Worm (Caenorhabditis elegans) whole organism, L4 larva: ENCODE results near the gene nsph-1.1.

Experiments
- F10B5.3 ChIP-seq: sonication (generic microtip); optimal IDR thresholded peaks from 2 replicates; lab custom pipeline; 2016; ENCODE audit warnings: mild to moderate bottlenecking, missing genetic modification characterization, missing compliant biosample characterization
- F37D6.2 ChIP-seq: sonication (generic microtip); optimal IDR thresholded peaks from 2 replicates; lab custom pipeline; 2016; ENCODE audit warnings: mild to moderate bottlenecking, missing genetic modification characterization, missing compliant biosample characterization
- T20F7.1 ChIP-seq: fragments of 200-800 bp; sonication (Bioruptor generic); optimal IDR thresholded peaks from 2 replicates; lab custom pipeline; 2018; ENCODE audit warnings: mild to moderate bottlenecking, missing genetic modification characterization, missing compliant biosample characterization
- T26A8.4 ChIP-seq: fragments of 200-800 bp; sonication (Bioruptor generic); IDR thresholded peaks from 2 replicates; pipeline ENCODE4 v1.3.6; 2022; ENCODE audit warnings: missing genetic modification characterization, missing compliant biosample characterization
- Y48G9A.11 ChIP-seq: fragments of 200-800 bp; sonication (Bioruptor generic); IDR thresholded peaks from 2 replicates; pipeline ENCODE4 v1.3.6; 2022; ENCODE audit warnings: missing genetic modification reagents, missing genetic modification characterization, missing compliant biosample characterization
- Y5F2A.4 ChIP-seq: fragments of 200-800 bp; sonication (Bioruptor generic); optimal IDR thresholded peaks from 2 replicates; lab custom pipeline; 2018; ENCODE audit warnings: mild to moderate bottlenecking, missing genetic modification characterization, missing compliant biosample characterization
- Y75B8A.6 ChIP-seq: fragments of 200-800 bp; sonication (Bioruptor generic); IDR thresholded peaks from 2 replicates; pipeline ENCODE4 v1.3.6; 2022; ENCODE audit warnings: missing genetic modification reagents, missing genetic modification characterization, missing compliant biosample characterization
- ZK337.2 ChIP-seq: fragments of 200-800 bp; sonication (Bioruptor generic); IDR thresholded peaks from 2 replicates; pipeline ENCODE4 v1.3.6; 2022; ENCODE audit warnings: missing genetic modification reagents, missing genetic modification characterization, missing compliant biosample characterization
- ceh-28 ChIP-seq: fragments of 150-350 bp; optimal IDR thresholded peaks from 2 replicates; lab custom pipeline; 2014; ENCODE audit warnings: missing biosample characterization, missing genetic modification reagents, missing genetic modification characterization
- ceh-32 ChIP-seq: sonication (generic microtip); optimal IDR thresholded peaks from 2 replicates; lab custom pipeline; 2016; ENCODE audit warnings: mild to moderate bottlenecking, missing genetic modification characterization, missing compliant biosample characterization; ENCODE audit not compliant: poor library complexity
- ceh-44 ChIP-seq: fragments of 200-800 bp; sonication (Bioruptor generic); IDR thresholded peaks from 2 replicates; pipeline ENCODE4 v1.3.6; 2022; ENCODE audit warnings: missing genetic modification reagents, missing genetic modification characterization, missing compliant biosample characterization
- cey-2 ChIP-seq: sonication (generic microtip); optimal IDR thresholded peaks from 3 replicates; lab custom pipeline; 2017; ENCODE audit warnings: missing genetic modification characterization, mild to moderate bottlenecking, missing compliant biosample characterization, antibody characterized with exemption, borderline replicate concordance; ENCODE audit not compliant: insufficient read depth
- ctbp-1 ChIP-seq: fragments of 200-800 bp; sonication (Bioruptor generic); IDR thresholded peaks from 2 replicates; pipeline ENCODE4 v1.3.6; 2022; ENCODE audit warnings: missing genetic modification reagents, missing genetic modification characterization, missing compliant biosample characterization
- daf-16 ChIP-seq, 3 experiments: sonication (generic microtip); optimal IDR thresholded peaks; 2 replicates each; lab custom pipeline; 2016 to 2017; ENCODE audit warnings: missing genetic modification characterization in 3 of 3, missing genetic modification reagents in 3 of 3, mild to moderate bottlenecking in 2 of 3, missing compliant biosample characterization in 2 of 3, missing biosample characterization in 1 of 3, moderate library complexity in 1 of 3
- daf-8 ChIP-seq: fragments of 200-800 bp; sonication (Bioruptor generic); IDR thresholded peaks from 2 replicates; pipeline ENCODE4 v1.3.6; 2022; ENCODE audit warnings: missing genetic modification characterization, missing compliant biosample characterization
- dmd-8 ChIP-seq: fragments of 200-800 bp; sonication (Bioruptor generic); IDR thresholded peaks from 2 replicates; pipeline ENCODE4 v1.3.6; 2022; ENCODE audit warnings: missing genetic modification characterization, missing compliant biosample characterization
- dmd-9 ChIP-seq: fragments of 200-800 bp; sonication (Bioruptor generic); IDR thresholded peaks from 2 replicates; pipeline ENCODE4 v1.3.6; 2022; ENCODE audit warnings: missing genetic modification reagents, missing genetic modification characterization, missing compliant biosample characterization
- dve-1 ChIP-seq: sonication (generic microtip); optimal IDR thresholded peaks from 2 replicates; lab custom pipeline; 2017; ENCODE audit warnings: antibody characterized with exemption, mild to moderate bottlenecking, missing genetic modification characterization, missing compliant biosample characterization; ENCODE audit not compliant: insufficient read depth
- egl-43 ChIP-seq: fragments of 200-800 bp; sonication (Bioruptor generic); IDR thresholded peaks from 2 replicates; pipeline ENCODE4 v1.3.6; 2022; ENCODE audit warnings: missing genetic modification reagents, missing genetic modification characterization, missing compliant biosample characterization
- hif-1 ChIP-seq, 2 experiments: sonication (generic microtip); optimal IDR thresholded peaks; 2 replicates each; lab custom pipeline; 2016 to 2017; ENCODE audit warnings: missing compliant biosample characterization in 2 of 2, missing genetic modification characterization in 2 of 2, missing genetic modification reagents in 2 of 2, missing genotype in 2 of 2, mild to moderate bottlenecking in 1 of 2
- hlh-11 ChIP-seq: fragments of 200-800 bp; sonication (Bioruptor generic); optimal IDR thresholded peaks from 2 replicates; lab custom pipeline; 2018; ENCODE audit warnings: mild to moderate bottlenecking, missing genetic modification characterization, missing compliant biosample characterization
- hlh-30 ChIP-seq: sonication (generic microtip); optimal IDR thresholded peaks from 2 replicates; lab custom pipeline; 2017; ENCODE audit warnings: antibody characterized with exemption, mild to moderate bottlenecking, missing genetic modification characterization, missing compliant biosample characterization; ENCODE audit not compliant: insufficient read depth
- lin-29 ChIP-seq: fragments of 200-800 bp; sonication (Bioruptor generic); IDR thresholded peaks from 2 replicates; pipeline ENCODE4 v1.3.6; 2022; ENCODE audit warnings: missing genetic modification reagents, missing genetic modification characterization, missing compliant biosample characterization
- lin-38 ChIP-seq: fragments of 200-800 bp; sonication (Bioruptor generic); IDR thresholded peaks from 2 replicates; pipeline ENCODE4 v1.3.6; 2022; ENCODE audit warnings: missing genetic modification reagents, missing genetic modification characterization, missing compliant biosample characterization
- lin-39 ChIP-seq: fragments of 150-350 bp; optimal IDR thresholded peaks from 2 replicates; lab custom pipeline; 2014; ENCODE audit warnings: missing biosample characterization, missing genetic modification reagents, missing genetic modification characterization
- madf-5 ChIP-seq, 2 experiments: fragments of 200-800 bp; sonication (Bioruptor generic); IDR thresholded peaks; 2 replicates each; pipeline ENCODE4 v1.3.6; 2022; ENCODE audit warnings: missing compliant biosample characterization in 2 of 2, missing genetic modification characterization in 2 of 2
- madf-9 ChIP-seq: fragments of 200-800 bp; sonication (Bioruptor generic); conservative IDR thresholded peaks from 2 replicates; pipeline ENCODE4 v1.3.6; 2022; ENCODE audit warnings: missing genetic modification reagents, missing genetic modification characterization, missing compliant biosample characterization
- mdl-1 ChIP-seq, 2 experiments: fragments of 150-350 bp in 1 of 2; sonication (generic microtip) in 1 of 2; optimal IDR thresholded peaks; 2 replicates each; lab custom pipeline; 2014 to 2017; ENCODE audit warnings: missing biosample characterization in 2 of 2, missing genetic modification characterization in 2 of 2
- mdt-29 ChIP-seq: fragments of 200-800 bp; sonication (Bioruptor generic); IDR thresholded peaks from 2 replicates; pipeline ENCODE4 v1.3.6; 2022; ENCODE audit warnings: missing genetic modification reagents, missing genetic modification characterization, missing compliant biosample characterization
- mep-1 ChIP-seq: fragments of 150-350 bp; sonication (generic microtip); optimal IDR thresholded peaks from 3 replicates; lab custom pipeline; 2014; ENCODE audit warnings: missing biosample characterization, missing genetic modification characterization
- mes-2 ChIP-seq: sonication (generic microtip); optimal IDR thresholded peaks from 2 replicates; lab custom pipeline; 2016; ENCODE audit warnings: missing genotype, mild to moderate bottlenecking, missing genetic modification characterization, missing compliant biosample characterization; ENCODE audit not compliant: poor library complexity, severe bottlenecking
- mxl-2 ChIP-seq: fragments of 200-800 bp; sonication (Bioruptor generic); conservative IDR thresholded peaks from 2 replicates; pipeline ENCODE4 v1.3.6; 2022; ENCODE audit warnings: missing genetic modification reagents, missing genetic modification characterization, missing compliant biosample characterization
- mxl-3 ChIP-seq: fragments of 200-800 bp; sonication (Bioruptor generic); optimal IDR thresholded peaks from 2 replicates; lab custom pipeline; 2018; ENCODE audit warnings: mild to moderate bottlenecking, missing genetic modification characterization, missing compliant biosample characterization
- nhr-10 ChIP-seq: fragments of 150-350 bp; optimal IDR thresholded peaks from 2 replicates; lab custom pipeline; 2014; ENCODE audit warnings: missing biosample characterization, missing genetic modification characterization
- nhr-111 ChIP-seq: fragments of 200-800 bp; sonication (Bioruptor generic); optimal IDR thresholded peaks from 2 replicates; lab custom pipeline; 2018; ENCODE audit warnings: mild to moderate bottlenecking, missing genetic modification characterization, missing compliant biosample characterization
- nhr-237 ChIP-seq: sonication (generic microtip); optimal IDR thresholded peaks from 2 replicates; lab custom pipeline; 2017; ENCODE audit warnings: missing biosample characterization, missing genetic modification characterization
- nhr-25 ChIP-seq: sonication (generic microtip); optimal IDR thresholded peaks from 2 replicates; lab custom pipeline; 2017; ENCODE audit warnings: missing genetic modification characterization, mild to moderate bottlenecking, missing compliant biosample characterization, antibody characterized with exemption, moderate library complexity, borderline replicate concordance; ENCODE audit not compliant: insufficient read depth
- nhr-41 ChIP-seq: fragments of 200-800 bp; sonication (Bioruptor generic); IDR thresholded peaks from 2 replicates; pipeline ENCODE4 v1.3.6; 2022; ENCODE audit warnings: missing genetic modification reagents, missing genetic modification characterization, missing compliant biosample characterization
- nhr-42 ChIP-seq: fragments of 200-800 bp; sonication (Bioruptor generic); IDR thresholded peaks from 2 replicates; pipeline ENCODE4 v1.3.6; 2022; ENCODE audit warnings: missing genetic modification characterization, missing compliant biosample characterization
- nhr-77 ChIP-seq: fragments of 150-350 bp; optimal IDR thresholded peaks from 2 replicates; lab custom pipeline; 2014; ENCODE audit warnings: missing biosample characterization, missing genetic modification characterization
- pha-4 ChIP-seq, 2 experiments: fragments of 150-350 bp in 1 of 2; fragments of 200-800 bp in 1 of 2; sonication (Bioruptor generic) in 1 of 2; IDR thresholded peaks in 1 of 2; optimal IDR thresholded peaks in 1 of 2; 2 replicates each; pipeline versions ENCODE4 v1.3.6 to Lab custom; 2014 to 2022; ENCODE audit warnings: missing genetic modification characterization in 2 of 2, missing genetic modification reagents in 2 of 2, missing biosample characterization in 1 of 2, missing compliant biosample characterization in 1 of 2
- rbr-2 ChIP-seq: sonication (generic microtip); optimal IDR thresholded peaks from 2 replicates; lab custom pipeline; 2016; ENCODE audit warnings: missing genotype, missing genetic modification characterization, missing compliant biosample characterization
- set-16 ChIP-seq: fragments of 200-800 bp; sonication (Bioruptor generic); IDR thresholded peaks from 2 replicates; pipeline ENCODE4 v1.3.6; 2022; ENCODE audit warnings: missing genetic modification reagents, missing genetic modification characterization, missing compliant biosample characterization
- snpc-4 ChIP-seq: fragments of 150-350 bp; optimal IDR thresholded peaks from 2 replicates; lab custom pipeline; 2014; ENCODE audit warnings: missing biosample characterization, missing genetic modification characterization
- spr-1 ChIP-seq: sonication (generic microtip); optimal IDR thresholded peaks from 2 replicates; lab custom pipeline; 2016; ENCODE audit warnings: mild to moderate bottlenecking, missing genetic modification characterization, missing compliant biosample characterization
- tra-1 ChIP-seq: fragments of 200-800 bp; sonication (Bioruptor generic); IDR thresholded peaks from 2 replicates; pipeline ENCODE4 v1.3.6; 2022; ENCODE audit warnings: missing genetic modification reagents, missing genetic modification characterization, missing compliant biosample characterization
- unc-39 ChIP-seq: sonication (generic microtip); optimal IDR thresholded peaks from 2 replicates; lab custom pipeline; 2017; ENCODE audit warnings: missing biosample characterization, missing genetic modification characterization
- zfp-2 ChIP-seq: sonication (generic microtip); optimal IDR thresholded peaks from 2 replicates; lab custom pipeline; 2016; ENCODE audit warnings: mild to moderate bottlenecking, missing genetic modification characterization, missing compliant biosample characterization
- zip-2 ChIP-seq: fragments of 150-350 bp; optimal IDR thresholded peaks from 2 replicates; lab custom pipeline; 2014; ENCODE audit warnings: missing biosample characterization, missing genetic modification characterization

nsph-1.1 gene

DNA sequence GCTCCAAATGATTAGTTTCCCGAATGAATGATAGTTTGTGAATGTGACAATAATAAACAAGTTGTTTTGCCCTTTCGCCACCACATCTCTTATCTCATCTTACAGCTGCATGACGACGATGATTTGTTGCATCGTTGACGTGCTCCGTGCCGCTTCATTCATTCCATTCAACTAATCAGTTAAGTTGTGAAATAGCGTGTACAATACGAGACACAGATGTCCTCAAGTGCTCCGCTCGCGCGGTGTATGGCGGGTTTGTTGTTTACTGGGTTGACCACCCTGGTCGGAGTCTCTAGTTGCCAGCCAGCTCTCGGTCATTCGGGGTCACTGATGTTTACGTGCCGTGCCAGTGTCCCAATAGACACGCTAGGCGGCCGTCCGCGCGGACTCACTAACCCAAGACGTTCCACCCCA is 18.6 kb upstream of the nsph-1.1 start (continued):
- no peak for TF ChIP-seq nhr-111 (GFP tag; lab: Kevin White, UChicago)
- TF ChIP-seq F10B5.3 (tag; lab: Kevin White, UChicago) = no peak
- no peak for TF ChIP-seq ceh-44 (GFP tag; lab: Robert Waterston, UW)
- peak; percentile 7 for TF ChIP-seq mxl-3 (GFP tag; lab: Kevin White, UChicago)
- TF ChIP-seq T20F7.1 = no peak
- TF ChIP-seq Y48G9A.11 (GFP tag; lab: Robert Waterston, UW) = no peak
- TF ChIP-seq spr-1 (tag; lab: Kevin White, UChicago) = no peak
- TF ChIP-seq lin-39 = no peak
- no peak for TF ChIP-seq nhr-10
- no peak for TF ChIP-seq Y5F2A.4 (GFP tag; lab: Kevin White, UChicago)
- TF ChIP-seq ceh-32 = no peak
- peak in 1 of 2 experiments; percentile 33 for TF ChIP-seq hif-1 (tag; optimal IDR thresholded peaks at IDR 0.05; lab: Kevin White, UChicago)
- TF ChIP-seq daf-16 (GFP tag; optimal IDR thresholded peaks at IDR 0.05; lab: Kevin White, UChicago) = peak in 1 of 2 experiments; percentile 82
- peak; percentile 98 for TF ChIP-seq daf-16 (tag; optimal IDR thresholded peaks at IDR 0.05; lab: Kevin White, UChicago)
- no peak for TF ChIP-seq dmd-8
- TF ChIP-seq T26A8.4 (GFP tag; lab: Robert Waterston, UW) = peak; percentile 14; the same call in 1 of the 2 replicates
- TF ChIP-seq tra-1 (GFP tag; lab: Robert Waterston, UW) = no peak
- TF ChIP-seq hlh-11 = peak; percentile 33
- no peak for TF ChIP-seq mxl-2 (GFP tag; lab: Robert Waterston, UW)
- no peak for TF ChIP-seq lin-38 (GFP tag; lab: Robert Waterston, UW)
- no peak for TF ChIP-seq ZK337.2 (GFP tag; lab: Robert Waterston, UW)
- TF ChIP-seq nhr-42 (GFP tag; lab: Robert Waterston, UW) = no peak
- TF ChIP-seq nhr-25 = no peak
- TF ChIP-seq cey-2 (tag; lab: Kevin White, UChicago) = no peak
- TF ChIP-seq mdl-1 (tag; optimal IDR thresholded peaks at IDR 0.05; lab: Kevin White, UChicago) = peak in 1 of 2 experiments; percentile 24
- peak; percentile 49 for TF ChIP-seq set-16 (GFP tag; lab: Robert Waterston, UW)
- TF ChIP-seq Y75B8A.6 (GFP tag; lab: Robert Waterston, UW) = no peak
- no peak for TF ChIP-seq nhr-237 (tag; lab: Kevin White, UChicago)
- TF ChIP-seq zfp-2 (tag; lab: Kevin White, UChicago) = no peak
- TF ChIP-seq unc-39 (tag; lab: Kevin White, UChicago) = no peak
- TF ChIP-seq dve-1 (tag; lab: Kevin White, UChicago) = peak; percentile 52
- TF ChIP-seq rbr-2 (tag; lab: Kevin White, UChicago) = no peak
- TF ChIP-seq pha-4 (GFP tag; IDR thresholded peaks at IDR 0.05; lab: Robert Waterston, UW) = no peak
- no peak for TF ChIP-seq pha-4 (tag; optimal IDR thresholded peaks at IDR 0.05; lab: Kevin White, UChicago)
- TF ChIP-seq dmd-9 (GFP tag; lab: Robert Waterston, UW) = no peak
- TF ChIP-seq madf-5 (GFP tag; IDR thresholded peaks at IDR 0.05; lab: Robert Waterston, UW) = no peak
- TF ChIP-seq mes-2 (tag; lab: Kevin White, UChicago) = no peak
- no peak for TF ChIP-seq daf-8 (GFP tag; lab: Robert Waterston, UW)
- TF ChIP-seq ceh-28 = no peak
- TF ChIP-seq ctbp-1 (GFP tag; lab: Robert Waterston, UW) = no peak
- no peak for TF ChIP-seq mep-1 (tag; lab: Kevin White, UChicago)
- TF ChIP-seq lin-29 (GFP tag; lab: Robert Waterston, UW) = no peak
- TF ChIP-seq egl-43 = 0 out of 2 replicates have a peak, but pooled peaks have one; percentile 71
- TF ChIP-seq madf-9 (GFP tag; lab: Robert Waterston, UW) = no peak
- TF ChIP-seq nhr-41 = no peak
- no peak for TF ChIP-seq nhr-77 (tag; lab: Kevin White, UChicago)
- TF ChIP-seq F37D6.2 = no peak
- no peak for TF ChIP-seq snpc-4
- TF ChIP-seq mdt-29 = no peak
- TF ChIP-seq hlh-30 (tag; lab: Kevin White, UChicago) = peak; percentile 31
- TF ChIP-seq zip-2 (tag; lab: Kevin White, UChicago) = no peak
